Worm (Caenorhabditis elegans) whole organism, late embryonic: ENCODE measurements around the gene fbxb-106.

Experiments
- C08G9.2 ChIP-seq: sonication (generic microtip); optimal IDR thresholded peaks from 2 replicates; lab custom pipeline; 2016; ENCODE audit warnings: mild to moderate bottlenecking, missing genetic modification characterization, moderate library complexity, missing compliant biosample characterization
- F13H6.1 ChIP-seq: sonication (generic microtip); optimal IDR thresholded peaks from 2 replicates; lab custom pipeline; 2016; ENCODE audit warnings: missing genetic modification characterization, missing compliant biosample characterization
- Y22D7AL.16 ChIP-seq: sonication (generic microtip); optimal IDR thresholded peaks from 2 replicates; lab custom pipeline; 2016; ENCODE audit warnings: missing genetic modification characterization, missing compliant biosample characterization
- ahr-1 ChIP-seq: sonication (generic microtip); optimal IDR thresholded peaks from 2 replicates; lab custom pipeline; 2016; ENCODE audit warnings: missing genetic modification characterization, missing compliant biosample characterization
- ceh-14 ChIP-seq: sonication (generic microtip); optimal IDR thresholded peaks from 2 replicates; lab custom pipeline; 2016; ENCODE audit warnings: missing genotype, missing genetic modification characterization, missing compliant biosample characterization
- ceh-18 ChIP-seq: sonication (generic microtip); optimal IDR thresholded peaks from 2 replicates; lab custom pipeline; 2016; ENCODE audit warnings: missing genetic modification characterization, missing compliant biosample characterization
- ceh-19 ChIP-seq: fragments of 200-800 bp; sonication (Bioruptor generic); optimal IDR thresholded peaks from 2 replicates; lab custom pipeline; 2018; ENCODE audit warnings: mild to moderate bottlenecking, missing genetic modification characterization, missing compliant biosample characterization
- ceh-2 ChIP-seq: sonication (generic microtip); optimal IDR thresholded peaks from 2 replicates; lab custom pipeline; 2016; ENCODE audit warnings: missing genotype, missing genetic modification characterization, missing compliant biosample characterization
- ceh-22 ChIP-seq: sonication (generic microtip); optimal IDR thresholded peaks from 2 replicates; lab custom pipeline; 2017; ENCODE audit warnings: missing biosample characterization, missing genetic modification characterization
- ceh-24 ChIP-seq: sonication (generic microtip); optimal IDR thresholded peaks from 2 replicates; lab custom pipeline; 2016; ENCODE audit warnings: mild to moderate bottlenecking, missing genetic modification characterization, missing compliant biosample characterization
- ceh-45 ChIP-seq: fragments of 200-800 bp; sonication (Bioruptor generic); IDR thresholded peaks from 2 replicates; pipeline ENCODE4 v1.3.6; 2022; ENCODE audit warnings: missing genetic modification reagents, missing genetic modification characterization, missing compliant biosample characterization
- ceh-9 ChIP-seq: sonication (generic microtip); optimal IDR thresholded peaks from 2 replicates; lab custom pipeline; 2016; ENCODE audit warnings: mild to moderate bottlenecking, missing genetic modification characterization, inconsistent platforms, missing compliant biosample characterization
- che-1 ChIP-seq: sonication (generic microtip); optimal IDR thresholded peaks from 2 replicates; lab custom pipeline; 2016; ENCODE audit warnings: mild to moderate bottlenecking, missing genetic modification characterization, missing compliant biosample characterization
- dve-1 ChIP-seq: sonication (generic microtip); optimal IDR thresholded peaks from 2 replicates; lab custom pipeline; 2017; ENCODE audit warnings: antibody characterized with exemption, mild to moderate bottlenecking, missing genetic modification characterization, missing compliant biosample characterization
- fkh-10 ChIP-seq: fragments of 150-350 bp; optimal IDR thresholded peaks from 2 replicates; lab custom pipeline; 2014; ENCODE audit warnings: missing biosample characterization, missing genetic modification reagents, missing genetic modification characterization
- hlh-15 ChIP-seq: sonication (generic microtip); optimal IDR thresholded peaks from 2 replicates; lab custom pipeline; 2016; ENCODE audit warnings: missing genetic modification characterization, missing compliant biosample characterization
- hlh-6 ChIP-seq: sonication (generic microtip); optimal IDR thresholded peaks from 2 replicates; lab custom pipeline; 2016; ENCODE audit warnings: missing genotype, missing genetic modification characterization, missing compliant biosample characterization
- hlh-8 ChIP-seq: sonication (generic microtip); optimal IDR thresholded peaks from 2 replicates; lab custom pipeline; 2016; ENCODE audit warnings: missing genotype, missing genetic modification characterization, missing compliant biosample characterization
- lin-11 ChIP-seq: fragments of 200-800 bp; sonication (Bioruptor generic); optimal IDR thresholded peaks from 2 replicates; lab custom pipeline; 2018; ENCODE audit warnings: mild to moderate bottlenecking, missing genetic modification characterization, missing compliant biosample characterization
- madf-2 ChIP-seq: sonication (generic microtip); optimal IDR thresholded peaks from 2 replicates; lab custom pipeline; 2017; ENCODE audit warnings: missing genetic modification characterization, missing compliant biosample characterization
- nfya-1 ChIP-seq: sonication (generic microtip); optimal IDR thresholded peaks from 2 replicates; lab custom pipeline; 2017; ENCODE audit warnings: missing genetic modification characterization, mild to moderate bottlenecking, missing compliant biosample characterization, antibody characterized with exemption, moderate library complexity
- nhr-232 ChIP-seq: sonication (generic microtip); optimal IDR thresholded peaks from 2 replicates; lab custom pipeline; 2016; ENCODE audit warnings: missing genetic modification characterization, missing compliant biosample characterization
- npax-4 ChIP-seq: sonication (generic microtip); optimal IDR thresholded peaks from 2 replicates; lab custom pipeline; 2016; ENCODE audit warnings: missing genetic modification characterization, missing compliant biosample characterization
- odd-2 ChIP-seq: sonication (generic microtip); optimal IDR thresholded peaks from 2 replicates; lab custom pipeline; 2017; ENCODE audit warnings: antibody characterized with exemption, mild to moderate bottlenecking, missing genetic modification characterization, missing compliant biosample characterization
- pat-9 ChIP-seq: fragments of 200-800 bp; sonication (Bioruptor generic); optimal IDR thresholded peaks from 2 replicates; lab custom pipeline; 2018; ENCODE audit warnings: mild to moderate bottlenecking, missing genetic modification characterization, moderate library complexity, missing compliant biosample characterization
- pax-1 ChIP-seq: fragments of 150-350 bp; optimal IDR thresholded peaks from 2 replicates; lab custom pipeline; 2014; ENCODE audit warnings: missing biosample characterization, missing genetic modification characterization
- ref-2 ChIP-seq: sonication (generic microtip); optimal IDR thresholded peaks from 2 replicates; lab custom pipeline; 2016; ENCODE audit warnings: missing genetic modification characterization, missing compliant biosample characterization
- rnt-1 ChIP-seq: sonication (generic microtip); optimal IDR thresholded peaks from 2 replicates; lab custom pipeline; 2016; ENCODE audit warnings: missing genetic modification characterization, missing compliant biosample characterization
- sdc-2 ChIP-seq: sonication (generic microtip); optimal IDR thresholded peaks from 2 replicates; lab custom pipeline; 2016; ENCODE audit warnings: missing genotype, missing genetic modification characterization, missing compliant biosample characterization
- sox-2 ChIP-seq: fragments of 200-800 bp; sonication (Bioruptor generic); IDR thresholded peaks from 2 replicates; pipeline ENCODE4 v1.3.6; 2022; ENCODE audit warnings: missing genetic modification reagents, missing genetic modification characterization, missing compliant biosample characterization
- tbx-2 ChIP-seq: sonication (generic microtip); optimal IDR thresholded peaks from 2 replicates; lab custom pipeline; 2016; ENCODE audit warnings: missing genetic modification characterization, missing compliant biosample characterization
- tbx-7 ChIP-seq: sonication (generic microtip); optimal IDR thresholded peaks from 2 replicates; lab custom pipeline; 2016; ENCODE audit warnings: missing genotype, missing genetic modification characterization, missing compliant biosample characterization
- ttx-3 ChIP-seq: sonication (generic microtip); optimal IDR thresholded peaks from 2 replicates; lab custom pipeline; 2016; ENCODE audit warnings: missing genetic modification reagents, missing genetic modification characterization, missing compliant biosample characterization
- unc-42 ChIP-seq: sonication (generic microtip); optimal IDR thresholded peaks from 2 replicates; lab custom pipeline; 2016; ENCODE audit warnings: missing genotype, missing genetic modification characterization, missing compliant biosample characterization
- unc-55 ChIP-seq: sonication (generic microtip); optimal IDR thresholded peaks from 2 replicates; lab custom pipeline; 2017; ENCODE audit warnings: missing biosample characterization, missing genetic modification reagents, missing genetic modification characterization
- zip-5 ChIP-seq: sonication (generic microtip); optimal IDR thresholded peaks from 2 replicates; lab custom pipeline; 2016; ENCODE audit warnings: missing genetic modification characterization, missing compliant biosample characterization
- ztf-16 ChIP-seq: sonication (generic microtip); optimal IDR thresholded peaks from 2 replicates; lab custom pipeline; 2017; ENCODE audit warnings: missing genetic modification characterization, missing compliant biosample characterization

The fbxb-106 gene

ce11 chrII:2725561-2725960, 36.6 kb upstream of the fbxb-106 start, which contains the start of the genes T05A8.11 and nep-2:
Gene T05A8.11 (minus strand): TSS chrII:2725661.
Gene nep-2 (minus strand): TSS chrII:2725752.
- TF ChIP-seq dve-1 = no peak
- TF ChIP-seq pat-9 = no peak
- TF ChIP-seq ztf-16 (tag; lab: Kevin White, UChicago) = no peak
- no peak for TF ChIP-seq nhr-232 (tag; lab: Kevin White, UChicago)
- TF ChIP-seq hlh-6 (tag; lab: Kevin White, UChicago) = no peak
- TF ChIP-seq ref-2 (tag; lab: Kevin White, UChicago) = no peak
- no peak for TF ChIP-seq ceh-24 (tag; lab: Kevin White, UChicago)
- TF ChIP-seq ceh-14 = no peak
- TF ChIP-seq ceh-18 (tag; lab: Kevin White, UChicago) = no peak
- no peak for TF ChIP-seq pax-1 (tag; lab: Kevin White, UChicago)
- TF ChIP-seq ceh-2 (tag; lab: Kevin White, UChicago) = no peak
- TF ChIP-seq che-1 (tag; lab: Kevin White, UChicago) = no peak
- no peak for TF ChIP-seq ceh-45 (GFP tag; lab: Robert Waterston, UW)
- TF ChIP-seq unc-55 (GFP tag; lab: Kevin White, UChicago) = no peak
- no peak for TF ChIP-seq Y22D7AL.16 (tag; lab: Kevin White, UChicago)
- TF ChIP-seq tbx-7 (tag; lab: Kevin White, UChicago) = no peak
- TF ChIP-seq ahr-1 (tag; lab: Kevin White, UChicago) = no peak
- TF ChIP-seq ceh-19 = no peak
- TF ChIP-seq hlh-15 = no peak

ce11 chrII:2726774-2727173, 35.4 kb upstream of the fbxb-106 start:
- TF ChIP-seq zip-5 (tag; lab: Kevin White, UChicago) (no peak), unc-55 (GFP tag; lab: Kevin White, UChicago) (peak; percentile 52)

ce11 chrII:2730647-2731046, 31.6 kb upstream of the fbxb-106 start:
- peak; percentile 34 for TF ChIP-seq unc-42 (tag; lab: Kevin White, UChicago)
- TF ChIP-seq zip-5 (tag; lab: Kevin White, UChicago) = no peak

- TF ChIP-seq dve-1 (peak; percentile 82), npax-4 (tag; lab: Kevin White, UChicago) (no peak)
Observed at ce11 chrII:2734266-2734665, 27.9 kb upstream of the fbxb-106 start.

ce11 chrII:2734735-2735134, 27.5 kb upstream of the fbxb-106 start:
- TF ChIP-seq nfya-1 (tag; lab: Kevin White, UChicago) (peak; percentile 49), ceh-9 (tag; lab: Kevin White, UChicago) (no peak)

DNA sequence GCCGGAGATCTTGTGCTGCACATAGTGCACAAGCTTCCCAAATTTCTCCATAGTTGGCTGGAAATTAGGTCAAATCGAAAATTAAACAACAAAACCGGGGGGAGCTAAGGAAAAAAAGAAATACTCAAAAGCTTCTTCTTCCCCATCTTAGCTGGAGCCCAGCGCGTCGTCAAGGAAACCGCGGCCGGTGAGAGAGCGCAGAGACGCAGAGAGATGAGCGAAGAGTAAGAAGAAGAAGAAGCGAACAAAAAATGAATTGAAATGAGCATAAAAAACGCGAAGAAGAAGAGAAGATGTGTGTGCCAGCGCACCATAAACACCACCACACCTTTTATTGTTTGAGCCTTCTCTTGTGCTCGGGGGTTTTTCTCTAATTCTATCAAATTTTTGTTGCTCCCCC, 27.0 kb upstream of the fbxb-106 start, which contains the start of gene wdr-31:
Gene wdr-31, minus strand, starts transcription at position 101 of the 400 bp plus-strand sequence.
- TF ChIP-seq C08G9.2 (tag; lab: Kevin White, UChicago) (no peak), ceh-24 (tag; lab: Kevin White, UChicago) (no peak), F13H6.1 (tag; lab: Kevin White, UChicago) (no peak), odd-2 (no peak), madf-2 (no peak), ceh-19 (no peak), sdc-2 (no peak), rnt-1 (tag; lab: Kevin White, UChicago) (no peak), ttx-3 (tag; lab: Kevin White, UChicago) (no peak), ceh-22 (tag; lab: Kevin White, UChicago) (no peak), fkh-10 (GFP tag; lab: Kevin White, UChicago) (no peak), lin-11 (tag; lab: Kevin White, UChicago) (no peak), sox-2 (GFP tag; lab: Robert Waterston, UW) (no peak), unc-42 (tag; lab: Kevin White, UChicago) (no peak), hlh-8 (no peak), tbx-2 (no peak)
- TF ChIP-seq, all 69 proteins: peak for 0
